Fruit fly (Drosophila melanogaster): ENCODE results near the gene DIP-iota.

DIP-iota gene

DNA sequence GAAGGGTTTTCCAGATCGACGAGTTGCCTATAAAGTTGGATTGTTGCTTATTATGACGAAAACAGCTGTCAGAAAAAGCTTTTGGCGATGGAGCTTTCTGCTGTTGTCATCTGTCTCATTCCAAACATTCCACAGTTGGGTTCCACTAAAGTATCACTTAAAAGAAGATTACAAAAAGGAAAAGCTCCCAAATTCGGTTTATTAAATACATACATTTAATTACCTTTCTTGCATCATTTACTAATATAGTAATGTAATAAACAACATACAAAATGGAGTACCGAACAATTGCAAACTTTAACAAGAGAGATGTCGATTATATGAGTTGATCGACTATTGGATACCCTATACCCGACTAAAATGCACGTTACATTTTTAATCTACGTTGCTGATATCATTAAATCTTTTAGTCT is 34.8 kb upstream of the DIP-iota start, which contains the start of gene CG31633 (continued):
- TF ChIP-seq ems (GFP tag; optimal IDR thresholded peaks at IDR 0.05): no peak
- TF ChIP-seq Spps (tag; optimal IDR thresholded peaks at IDR 0.05): no peak
- no peak for TF ChIP-seq CG10147 (GFP tag; optimal IDR thresholded peaks at IDR 0.05)
- TF ChIP-seq CG5180 (GFP tag; optimal IDR thresholded peaks at IDR 0.05): no peak
- TF ChIP-seq Deaf1 (tag; optimal IDR thresholded peaks at IDR 0.05): no peak
- no peak for TF ChIP-seq PHDP (tag; optimal IDR thresholded peaks at IDR 0.05)
- TF ChIP-seq Dek (tag; optimal IDR thresholded peaks at IDR 0.05): no peak
- no peak for TF ChIP-seq Optix (GFP tag; IDR thresholded peaks at IDR 0.05)
- no peak for TF ChIP-seq CG4424 (GFP tag; optimal IDR thresholded peaks at IDR 0.05)
- peak; percentile 94 for TF ChIP-seq HLH4C (GFP tag; IDR thresholded peaks at IDR 0.05; ENCODE audit: partially characterized antibody)
- TF ChIP-seq btn (GFP tag; optimal IDR thresholded peaks at IDR 0.05): no peak
- TF ChIP-seq lilli (GFP tag; optimal IDR thresholded peaks at IDR 0.05): no peak
- no peak for TF ChIP-seq en (GFP tag; optimal IDR thresholded peaks at IDR 0.05)
- TF ChIP-seq CG4820 (GFP tag; optimal IDR thresholded peaks at IDR 0.05): no peak
- no peak for TF ChIP-seq Antp (GFP tag; optimal IDR thresholded peaks at IDR 0.05)
- no peak for TF ChIP-seq Oaz (GFP tag; IDR thresholded peaks at IDR 0.05)
- no peak for TF ChIP-seq CG9932 (GFP tag; IDR thresholded peaks at IDR 0.05)
- no peak for TF ChIP-seq lmd (GFP tag; IDR thresholded peaks at IDR 0.05)
- TF ChIP-seq Sox100B (GFP tag; optimal IDR thresholded peaks at IDR 0.05): no peak
- no peak for TF ChIP-seq CG31224 (GFP tag; IDR thresholded peaks at IDR 0.05)
- TF ChIP-seq gem (tag; optimal IDR thresholded peaks at IDR 0.05): no peak
- TF ChIP-seq pum (GFP tag; optimal IDR thresholded peaks at IDR 0.05): no peak
- no peak for TF ChIP-seq Dref (GFP tag; IDR thresholded peaks at IDR 0.05)
- TF ChIP-seq sd (tag; optimal IDR thresholded peaks at IDR 0.05): peak; percentile 89
- no peak for TF ChIP-seq Ets65A (GFP tag)
- TF ChIP-seq CG13424 (tag; optimal IDR thresholded peaks at IDR 0.05): no peak
- no peak for TF ChIP-seq sc (optimal IDR thresholded peaks at IDR 0.05)
- TF ChIP-seq sc (GFP tag; optimal IDR thresholded peaks at IDR 0.05): no peak
- no peak for TF ChIP-seq Hsf (GFP tag; optimal IDR thresholded peaks at IDR 0.05)
- TF ChIP-seq gt (GFP tag; IDR thresholded peaks at IDR 0.05): no peak
- TF ChIP-seq ase (GFP tag; IDR thresholded peaks at IDR 0.05): no peak
- TF ChIP-seq Bdp1 (GFP tag; optimal IDR thresholded peaks at IDR 0.05): no peak
- TF ChIP-seq da (GFP tag; optimal IDR thresholded peaks at IDR 0.05): no peak
- no peak for TF ChIP-seq Atf-2 (GFP tag; optimal IDR thresholded peaks at IDR 0.05)
- TF ChIP-seq HmgD (GFP tag; optimal IDR thresholded peaks at IDR 0.05): no peak
- no peak for TF ChIP-seq dimm (GFP tag; IDR thresholded peaks at IDR 0.05)
- TF ChIP-seq Dll (GFP tag; IDR thresholded peaks at IDR 0.05; ENCODE audit: partially characterized antibody): peak; percentile 71
- no peak for TF ChIP-seq CG32767 (GFP tag; IDR thresholded peaks at IDR 0.05)
- TF ChIP-seq NFAT (GFP tag; IDR thresholded peaks at IDR 0.05): no peak
- TF ChIP-seq chm (GFP tag; IDR thresholded peaks at IDR 0.05): no peak
- TF ChIP-seq CG12769 (tag; optimal IDR thresholded peaks at IDR 0.05): no peak
- no peak for TF ChIP-seq CG10321 (GFP tag; IDR thresholded peaks at IDR 0.05)
- no peak for TF ChIP-seq sug (tag; optimal IDR thresholded peaks at IDR 0.05)
- TF ChIP-seq CG2875 (GFP tag; optimal IDR thresholded peaks at IDR 0.05): no peak
- TF ChIP-seq Hmx (GFP tag; optimal IDR thresholded peaks at IDR 0.05): no peak
- no peak for TF ChIP-seq Adf1 (GFP tag; IDR thresholded peaks at IDR 0.05)
- TF ChIP-seq CG31388 (GFP tag; optimal IDR thresholded peaks at IDR 0.05): no peak
- no peak for TF ChIP-seq MESR4 (GFP tag; optimal IDR thresholded peaks at IDR 0.05)
- TF ChIP-seq CG1024 (GFP tag; IDR thresholded peaks at IDR 0.05): no peak
- TF ChIP-seq zf30C (GFP tag; optimal IDR thresholded peaks at IDR 0.05): no peak
- no peak for TF ChIP-seq CG3726 (GFP tag; IDR thresholded peaks at IDR 0.05)
- TF ChIP-seq CG8281 (tag; optimal IDR thresholded peaks at IDR 0.05): no peak
- TF ChIP-seq CG18011 (GFP tag; optimal IDR thresholded peaks at IDR 0.05): no peak
